Worm (Caenorhabditis elegans): ENCODE measurements around the gene cyp-13A12.

Gene cyp-13A12

DNA sequence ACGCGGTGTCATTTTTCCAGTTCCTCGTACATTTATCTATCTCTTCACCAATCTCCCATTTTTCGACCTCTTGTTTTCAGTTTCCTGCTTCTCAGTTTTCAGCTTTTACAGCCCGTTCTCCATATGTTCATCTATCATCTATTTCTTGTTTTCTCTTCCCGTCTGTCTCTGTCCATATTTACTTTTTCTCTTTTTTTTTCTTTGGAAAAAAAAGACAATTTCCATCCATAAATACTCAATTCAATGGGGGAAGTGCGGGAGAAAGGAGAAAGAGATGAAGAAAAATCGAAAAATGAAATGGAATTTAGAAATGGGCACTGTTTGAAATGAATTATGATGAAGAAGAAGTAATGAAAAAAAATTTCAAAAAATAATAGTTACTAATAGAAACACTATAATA lies 33.8 kb downstream of the cyp-13A12 start:
- no peak for TF ChIP-seq sptf-1 (tag; optimal IDR thresholded peaks at IDR 0.05)
- TF ChIP-seq nhr-76 (tag; optimal IDR thresholded peaks at IDR 0.05) = no peak
- no peak for TF ChIP-seq M03D4.4 (tag; optimal IDR thresholded peaks at IDR 0.05)
- no peak for TF ChIP-seq zip-8 (tag; optimal IDR thresholded peaks at IDR 0.05)
- TF ChIP-seq tbx-8 (GFP tag; optimal IDR thresholded peaks at IDR 0.05) = no peak
- no peak for TF ChIP-seq unc-39 (tag; optimal IDR thresholded peaks at IDR 0.05)
- no peak for TF ChIP-seq elt-1 (tag; optimal IDR thresholded peaks at IDR 0.05; ENCODE audit: borderline replicate concordance, insufficient read depth)
- TF ChIP-seq pha-4 (tag; optimal IDR thresholded peaks at IDR 0.05) = no peak
- no peak for TF ChIP-seq bed-3 (GFP tag; optimal IDR thresholded peaks at IDR 0.05)
- no peak for TF ChIP-seq mep-1 (tag; optimal IDR thresholded peaks at IDR 0.05)
- no peak for TF ChIP-seq mab-5 (tag; optimal IDR thresholded peaks at IDR 0.05)
- TF ChIP-seq ceh-43 (GFP tag; optimal IDR thresholded peaks at IDR 0.05) = no peak
- no peak for TF ChIP-seq nhr-237 (tag; optimal IDR thresholded peaks at IDR 0.05)
- TF ChIP-seq unc-120 (tag; optimal IDR thresholded peaks at IDR 0.05; ENCODE audit: poor library complexity, severe bottlenecking) = no peak
- TF ChIP-seq mls-2 (tag; optimal IDR thresholded peaks at IDR 0.05) = no peak

- TF ChIP-seq nhr-2 (tag; optimal IDR thresholded peaks at IDR 0.05) (no peak), mep-1 (tag; optimal IDR thresholded peaks at IDR 0.05) (no peak), nhr-237 (tag; optimal IDR thresholded peaks at IDR 0.05) (no peak), lin-13 (tag; optimal IDR thresholded peaks at IDR 0.05) (no peak), sptf-1 (tag; optimal IDR thresholded peaks at IDR 0.05) (no peak), unc-120 (tag; optimal IDR thresholded peaks at IDR 0.05; ENCODE audit: poor library complexity, severe bottlenecking) (no peak), hlh-1 (tag; optimal IDR thresholded peaks at IDR 0.05) (no peak), unc-39 (tag; optimal IDR thresholded peaks at IDR 0.05) (no peak), snpc-4 (tag; optimal IDR thresholded peaks at IDR 0.05) (no peak), lsy-2 (tag; optimal IDR thresholded peaks at IDR 0.05) (no peak), ztf-11 (tag; optimal IDR thresholded peaks at IDR 0.05) (no peak), mls-2 (tag; optimal IDR thresholded peaks at IDR 0.05) (no peak), lin-32 (GFP tag; optimal IDR thresholded peaks at IDR 0.05) (no peak), ham-2 (GFP tag; optimal IDR thresholded peaks at IDR 0.05) (no peak), ceh-43 (GFP tag; optimal IDR thresholded peaks at IDR 0.05) (no peak)
These were observed 35.0 kb downstream of the cyp-13A12 start for ce11 chrIII:13059335-13059734.

DNA sequence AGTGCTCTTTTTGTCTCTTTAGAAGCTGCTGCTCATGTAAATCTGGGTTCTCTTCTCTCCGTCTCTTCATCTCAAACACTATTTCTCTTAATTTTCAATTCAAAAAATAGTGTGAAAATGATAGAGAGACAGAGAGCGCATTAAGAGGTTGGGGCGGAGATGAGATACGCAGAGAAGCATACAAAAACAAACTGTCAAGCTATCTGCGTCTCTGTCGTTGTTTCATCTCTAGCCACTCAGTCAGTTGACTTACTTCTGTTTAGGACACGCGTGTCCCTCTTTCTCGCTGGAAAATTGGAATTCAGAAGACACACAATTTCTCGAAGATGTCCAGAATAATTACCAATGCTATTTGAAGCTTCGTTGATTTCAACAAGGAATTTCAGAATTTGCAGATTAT lies 36.8 kb downstream of the cyp-13A12 start:
- peak; percentile 44 for TF ChIP-seq nhr-2 (tag; optimal IDR thresholded peaks at IDR 0.05)
- no peak for TF ChIP-seq drap-1 (GFP tag; optimal IDR thresholded peaks at IDR 0.05)
- TF ChIP-seq nhr-12 (tag; optimal IDR thresholded peaks at IDR 0.05) = no peak
- peak; percentile 37 for TF ChIP-seq lin-13 (tag; optimal IDR thresholded peaks at IDR 0.05)
- TF ChIP-seq lsy-2 (tag; optimal IDR thresholded peaks at IDR 0.05) = peak; percentile 80
- peak; percentile 89 for TF ChIP-seq pha-4 (tag; optimal IDR thresholded peaks at IDR 0.05)
- TF ChIP-seq ztf-11 (tag; optimal IDR thresholded peaks at IDR 0.05) = peak; percentile 21
- TF ChIP-seq tbx-8 (GFP tag; optimal IDR thresholded peaks at IDR 0.05) = no peak
- peak; percentile 72 for TF ChIP-seq mep-1 (tag; optimal IDR thresholded peaks at IDR 0.05)
- peak; percentile 5 for TF ChIP-seq ceh-43 (GFP tag; optimal IDR thresholded peaks at IDR 0.05)
- peak; percentile 47 for TF ChIP-seq ceh-39 (tag; optimal IDR thresholded peaks at IDR 0.05)
- peak; percentile 80 for TF ChIP-seq hlh-1 (tag; optimal IDR thresholded peaks at IDR 0.05)
- TF ChIP-seq mab-5 (tag; optimal IDR thresholded peaks at IDR 0.05) = peak; percentile 84
- no peak for TF ChIP-seq cnd-1 (tag; optimal IDR thresholded peaks at IDR 0.05)
- peak; percentile 74 for TF ChIP-seq unc-62 (GFP tag; optimal IDR thresholded peaks at IDR 0.05)
- peak; percentile 35 for TF ChIP-seq unc-120 (tag; optimal IDR thresholded peaks at IDR 0.05; ENCODE audit: poor library complexity, severe bottlenecking)
- peak; percentile 100 for TF ChIP-seq ces-1 (GFP tag; optimal IDR thresholded peaks at IDR 0.05)
- no peak for TF ChIP-seq ceh-83 (GFP tag; optimal IDR thresholded peaks at IDR 0.05)
- peak; percentile 43 for TF ChIP-seq mls-2 (tag; optimal IDR thresholded peaks at IDR 0.05)
- TF ChIP-seq nhr-76 (tag; optimal IDR thresholded peaks at IDR 0.05) = no peak
- TF ChIP-seq nhr-237 (tag; optimal IDR thresholded peaks at IDR 0.05) = peak; percentile 82

DNA sequence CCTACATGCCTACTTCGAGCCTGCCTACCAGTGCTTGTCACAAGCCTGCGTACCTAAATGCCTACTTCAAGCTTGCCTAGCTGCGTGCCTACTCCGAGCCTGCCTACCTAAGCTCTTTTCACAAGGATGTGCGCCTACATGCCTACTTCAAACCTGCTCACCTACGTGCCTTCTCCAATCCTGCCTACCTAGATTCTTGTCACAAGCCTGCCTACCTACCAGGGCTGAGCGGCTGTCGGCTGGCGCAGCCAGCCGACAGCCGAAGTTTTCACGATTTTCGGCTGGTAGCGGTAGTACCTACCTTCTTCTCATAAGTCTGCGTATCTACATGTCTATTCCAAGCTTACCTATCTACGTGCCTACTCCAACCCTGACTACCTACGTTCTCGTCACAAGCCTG lies 37.4 kb downstream of the cyp-13A12 start:
- TF ChIP-seq ceh-83 (GFP tag; optimal IDR thresholded peaks at IDR 0.05) (no peak), pha-4 (tag; optimal IDR thresholded peaks at IDR 0.05) (peak; percentile 7)

DNA sequence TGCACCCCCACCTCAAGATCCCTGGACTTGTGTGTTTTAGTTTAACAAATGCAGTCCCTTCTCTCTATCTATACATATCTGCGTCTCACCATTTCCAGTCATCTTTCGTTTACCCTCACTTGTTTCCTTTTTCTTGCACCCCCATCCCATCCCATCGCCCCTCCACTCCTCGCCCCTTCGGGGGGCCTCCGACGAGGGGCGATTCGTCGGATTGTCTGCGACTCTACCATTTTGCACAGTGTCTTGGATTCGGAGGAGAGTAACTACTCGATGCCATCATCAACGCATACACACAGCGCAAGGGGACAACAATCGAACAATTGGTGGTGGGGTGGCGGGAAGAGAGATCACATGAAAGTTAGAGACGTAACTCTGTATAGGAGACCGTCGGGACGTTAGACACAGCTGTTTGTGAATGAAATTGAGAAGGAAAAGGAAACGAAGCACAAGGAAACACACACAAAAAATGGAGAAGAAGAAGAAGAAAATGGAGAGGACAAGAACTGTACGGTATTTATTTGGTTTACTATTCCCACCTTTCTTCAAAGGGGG lies 38.1 kb downstream of the cyp-13A12 start:
- peak; percentile 87 for TF ChIP-seq sptf-1 (tag; optimal IDR thresholded peaks at IDR 0.05)
- TF ChIP-seq tbx-8 (GFP tag; optimal IDR thresholded peaks at IDR 0.05) = peak; percentile 71
- TF ChIP-seq mab-5 (tag; optimal IDR thresholded peaks at IDR 0.05) = no peak
- TF ChIP-seq nhr-28 (tag; optimal IDR thresholded peaks at IDR 0.05) = no peak
- TF ChIP-seq unc-120 (tag; optimal IDR thresholded peaks at IDR 0.05; ENCODE audit: poor library complexity, severe bottlenecking) = peak; percentile 100
- peak; percentile 94 for TF ChIP-seq unc-62 (GFP tag; optimal IDR thresholded peaks at IDR 0.05)
- peak; percentile 21 for TF ChIP-seq blmp-1 (tag; optimal IDR thresholded peaks at IDR 0.05)
- peak; percentile 70 for TF ChIP-seq M03D4.4 (tag; optimal IDR thresholded peaks at IDR 0.05)
- TF ChIP-seq lin-32 (GFP tag; optimal IDR thresholded peaks at IDR 0.05) = peak; percentile 66
- TF ChIP-seq ces-1 (GFP tag; optimal IDR thresholded peaks at IDR 0.05) = peak; percentile 83
- TF ChIP-seq bed-3 (GFP tag; optimal IDR thresholded peaks at IDR 0.05) = peak; percentile 27
- TF ChIP-seq ceh-43 (GFP tag; optimal IDR thresholded peaks at IDR 0.05) = peak; percentile 58
- TF ChIP-seq elt-1 (tag; optimal IDR thresholded peaks at IDR 0.05; ENCODE audit: borderline replicate concordance, insufficient read depth) = peak; percentile 9
- TF ChIP-seq lin-13 (tag; optimal IDR thresholded peaks at IDR 0.05) = peak; percentile 42
- peak; percentile 44 for TF ChIP-seq nhr-12 (tag; optimal IDR thresholded peaks at IDR 0.05)
- no peak for TF ChIP-seq unc-39 (tag; optimal IDR thresholded peaks at IDR 0.05)
- peak; percentile 83 for TF ChIP-seq drap-1 (GFP tag; optimal IDR thresholded peaks at IDR 0.05)
- peak; percentile 85 for TF ChIP-seq mep-1 (tag; optimal IDR thresholded peaks at IDR 0.05)
- no peak for TF ChIP-seq snpc-4 (tag; optimal IDR thresholded peaks at IDR 0.05)
- TF ChIP-seq flh-1 (GFP tag; optimal IDR thresholded peaks at IDR 0.05) = no peak
- peak; percentile 91 for TF ChIP-seq pha-4 (tag; optimal IDR thresholded peaks at IDR 0.05)
- TF ChIP-seq ceh-83 (GFP tag; optimal IDR thresholded peaks at IDR 0.05) = no peak
- peak; percentile 40 for TF ChIP-seq sem-2 (GFP tag; optimal IDR thresholded peaks at IDR 0.05)
- peak; percentile 91 for TF ChIP-seq ztf-11 (tag; optimal IDR thresholded peaks at IDR 0.05)
- peak; percentile 94 for TF ChIP-seq mls-2 (tag; optimal IDR thresholded peaks at IDR 0.05)
- peak; percentile 79 for TF ChIP-seq ceh-39 (tag; optimal IDR thresholded peaks at IDR 0.05)
- TF ChIP-seq nhr-76 (tag; optimal IDR thresholded peaks at IDR 0.05) = peak; percentile 26
- TF ChIP-seq nhr-237 (tag; optimal IDR thresholded peaks at IDR 0.05) = peak; percentile 87
- peak; percentile 57 for TF ChIP-seq lsy-2 (tag; optimal IDR thresholded peaks at IDR 0.05)
- TF ChIP-seq elt-3 (tag; optimal IDR thresholded peaks at IDR 0.05) = no peak
